Worm (Caenorhabditis elegans) whole organism, late embryonic: ENCODE measurements around the gene F35F10.7.

ENCODE experiments used
- F13H6.1 ChIP-seq: sonication (generic microtip); optimal IDR thresholded peaks from 2 replicates; lab custom pipeline; 2016; ENCODE audit warnings: missing genetic modification characterization, missing compliant biosample characterization
- K02D7.2 ChIP-seq: sonication (generic microtip); optimal IDR thresholded peaks from 2 replicates; lab custom pipeline; 2017; ENCODE audit warnings: mild to moderate bottlenecking, missing genetic modification characterization, missing compliant biosample characterization
- K09A11.1 ChIP-seq: sonication (generic microtip); optimal IDR thresholded peaks from 2 replicates; lab custom pipeline; 2017; ENCODE audit warnings: antibody characterized with exemption, mild to moderate bottlenecking, missing genetic modification characterization, missing compliant biosample characterization; ENCODE audit not compliant: insufficient read depth
- T23F11.4 ChIP-seq: fragments of 200-800 bp; sonication (Bioruptor generic); optimal IDR thresholded peaks from 2 replicates; lab custom pipeline; 2018; ENCODE audit warnings: mild to moderate bottlenecking, missing genetic modification characterization, missing compliant biosample characterization
- ahr-1 ChIP-seq: sonication (generic microtip); optimal IDR thresholded peaks from 2 replicates; lab custom pipeline; 2016; ENCODE audit warnings: missing genetic modification characterization, missing compliant biosample characterization
- ceh-14 ChIP-seq: sonication (generic microtip); optimal IDR thresholded peaks from 2 replicates; lab custom pipeline; 2016; ENCODE audit warnings: missing genotype, missing genetic modification characterization, missing compliant biosample characterization
- ceh-19 ChIP-seq: fragments of 200-800 bp; sonication (Bioruptor generic); optimal IDR thresholded peaks from 2 replicates; lab custom pipeline; 2018; ENCODE audit warnings: mild to moderate bottlenecking, missing genetic modification characterization, missing compliant biosample characterization
- ceh-2 ChIP-seq: sonication (generic microtip); optimal IDR thresholded peaks from 2 replicates; lab custom pipeline; 2016; ENCODE audit warnings: missing genotype, missing genetic modification characterization, missing compliant biosample characterization
- ceh-24 ChIP-seq: sonication (generic microtip); optimal IDR thresholded peaks from 2 replicates; lab custom pipeline; 2016; ENCODE audit warnings: mild to moderate bottlenecking, missing genetic modification characterization, missing compliant biosample characterization
- ceh-30 ChIP-seq: fragments of 150-350 bp; optimal IDR thresholded peaks from 2 replicates; lab custom pipeline; 2014; ENCODE audit warnings: missing biosample characterization, missing genetic modification characterization
- ceh-31 ChIP-seq: sonication (generic microtip); optimal IDR thresholded peaks from 2 replicates; lab custom pipeline; 2016; ENCODE audit warnings: missing genetic modification characterization, missing compliant biosample characterization
- dve-1 ChIP-seq: sonication (generic microtip); optimal IDR thresholded peaks from 2 replicates; lab custom pipeline; 2017; ENCODE audit warnings: antibody characterized with exemption, mild to moderate bottlenecking, missing genetic modification characterization, missing compliant biosample characterization
- elt-2 ChIP-seq: sonication (generic microtip); optimal IDR thresholded peaks from 2 replicates; lab custom pipeline; 2016; ENCODE audit warnings: missing genetic modification reagents, missing genetic modification characterization, missing compliant biosample characterization
- elt-4 ChIP-seq: sonication (generic microtip); optimal IDR thresholded peaks from 2 replicates; lab custom pipeline; 2016; ENCODE audit warnings: missing genetic modification characterization, missing compliant biosample characterization
- ets-4 ChIP-seq: sonication (generic microtip); optimal IDR thresholded peaks from 2 replicates; lab custom pipeline; 2016; ENCODE audit warnings: missing genetic modification characterization, missing compliant biosample characterization
- eyg-1 ChIP-seq: sonication (generic microtip); optimal IDR thresholded peaks from 2 replicates; lab custom pipeline; 2016; ENCODE audit warnings: missing genotype, missing genetic modification characterization, missing compliant biosample characterization
- gmeb-2 ChIP-seq: sonication (generic microtip); optimal IDR thresholded peaks from 2 replicates; lab custom pipeline; 2016; ENCODE audit warnings: missing genetic modification characterization, inconsistent platforms, missing compliant biosample characterization
- hlh-13 ChIP-seq: fragments of 200-800 bp; sonication (Bioruptor generic); optimal IDR thresholded peaks from 2 replicates; lab custom pipeline; 2018; ENCODE audit warnings: mild to moderate bottlenecking, missing genetic modification characterization, missing compliant biosample characterization
- hlh-15 ChIP-seq: sonication (generic microtip); optimal IDR thresholded peaks from 2 replicates; lab custom pipeline; 2016; ENCODE audit warnings: missing genetic modification characterization, missing compliant biosample characterization
- lim-6 ChIP-seq: sonication (generic microtip); optimal IDR thresholded peaks from 2 replicates; lab custom pipeline; 2016; ENCODE audit warnings: missing genetic modification characterization, missing compliant biosample characterization
- mec-3 ChIP-seq: sonication (generic microtip); optimal IDR thresholded peaks from 2 replicates; lab custom pipeline; 2016; ENCODE audit warnings: borderline replicate concordance, missing genetic modification characterization, missing compliant biosample characterization
- nfya-1 ChIP-seq: sonication (generic microtip); optimal IDR thresholded peaks from 2 replicates; lab custom pipeline; 2017; ENCODE audit warnings: missing genetic modification characterization, mild to moderate bottlenecking, missing compliant biosample characterization, antibody characterized with exemption, moderate library complexity
- nhr-11 ChIP-seq: fragments of 150-350 bp; optimal IDR thresholded peaks from 2 replicates; lab custom pipeline; 2014; ENCODE audit warnings: missing biosample characterization, missing genetic modification characterization
- npax-4 ChIP-seq: sonication (generic microtip); optimal IDR thresholded peaks from 2 replicates; lab custom pipeline; 2016; ENCODE audit warnings: missing genetic modification characterization, missing compliant biosample characterization
- odd-2 ChIP-seq: sonication (generic microtip); optimal IDR thresholded peaks from 2 replicates; lab custom pipeline; 2017; ENCODE audit warnings: antibody characterized with exemption, mild to moderate bottlenecking, missing genetic modification characterization, missing compliant biosample characterization
- pag-3 ChIP-seq: sonication (generic microtip); optimal IDR thresholded peaks from 2 replicates; lab custom pipeline; 2016; ENCODE audit warnings: missing compliant biosample characterization, missing genetic modification characterization, borderline replicate concordance
- pat-9 ChIP-seq: fragments of 200-800 bp; sonication (Bioruptor generic); optimal IDR thresholded peaks from 2 replicates; lab custom pipeline; 2018; ENCODE audit warnings: mild to moderate bottlenecking, missing genetic modification characterization, moderate library complexity, missing compliant biosample characterization
- pax-1 ChIP-seq: fragments of 150-350 bp; optimal IDR thresholded peaks from 2 replicates; lab custom pipeline; 2014; ENCODE audit warnings: missing biosample characterization, missing genetic modification characterization
- rnt-1 ChIP-seq: sonication (generic microtip); optimal IDR thresholded peaks from 2 replicates; lab custom pipeline; 2016; ENCODE audit warnings: missing genetic modification characterization, missing compliant biosample characterization
- syd-9 ChIP-seq: sonication (generic microtip); optimal IDR thresholded peaks from 2 replicates; lab custom pipeline; 2016; ENCODE audit warnings: mild to moderate bottlenecking, missing genetic modification characterization, moderate library complexity, missing compliant biosample characterization
- tbx-2 ChIP-seq: sonication (generic microtip); optimal IDR thresholded peaks from 2 replicates; lab custom pipeline; 2016; ENCODE audit warnings: missing genetic modification characterization, missing compliant biosample characterization
- unc-55 ChIP-seq: sonication (generic microtip); optimal IDR thresholded peaks from 2 replicates; lab custom pipeline; 2017; ENCODE audit warnings: missing biosample characterization, missing genetic modification reagents, missing genetic modification characterization
- zip-5 ChIP-seq: sonication (generic microtip); optimal IDR thresholded peaks from 2 replicates; lab custom pipeline; 2016; ENCODE audit warnings: missing genetic modification characterization, missing compliant biosample characterization
- ztf-16 ChIP-seq: sonication (generic microtip); optimal IDR thresholded peaks from 2 replicates; lab custom pipeline; 2017; ENCODE audit warnings: missing genetic modification characterization, missing compliant biosample characterization

The F35F10.7 gene

DNA sequence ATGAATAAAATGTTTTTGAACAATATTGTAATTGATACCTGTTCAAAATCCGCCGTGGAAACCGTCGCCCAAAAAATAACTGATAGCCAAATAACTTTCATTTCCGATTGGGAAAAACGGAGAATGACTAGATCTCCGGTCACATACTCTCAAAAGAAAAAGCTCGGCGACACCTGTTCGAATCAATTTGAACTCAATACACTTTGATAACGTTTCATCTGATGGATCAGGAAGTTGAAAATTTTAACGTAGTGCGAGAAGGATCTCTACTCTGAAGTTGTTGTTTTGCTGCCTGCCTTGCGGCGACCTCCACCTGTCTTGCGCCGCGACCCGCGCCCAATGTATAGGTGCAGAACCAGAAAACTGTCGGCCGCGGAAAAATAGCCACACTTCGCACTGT, 14.1 kb downstream of the F35F10.7 start, which contains the start of gene T28A11.20:
Gene T28A11.20, minus strand, starts transcription at position 101 of the 400 bp plus-strand sequence.
- TF ChIP-seq K02D7.2 (tag; lab: Kevin White, UChicago) (no peak), ceh-24 (no peak)

DNA sequence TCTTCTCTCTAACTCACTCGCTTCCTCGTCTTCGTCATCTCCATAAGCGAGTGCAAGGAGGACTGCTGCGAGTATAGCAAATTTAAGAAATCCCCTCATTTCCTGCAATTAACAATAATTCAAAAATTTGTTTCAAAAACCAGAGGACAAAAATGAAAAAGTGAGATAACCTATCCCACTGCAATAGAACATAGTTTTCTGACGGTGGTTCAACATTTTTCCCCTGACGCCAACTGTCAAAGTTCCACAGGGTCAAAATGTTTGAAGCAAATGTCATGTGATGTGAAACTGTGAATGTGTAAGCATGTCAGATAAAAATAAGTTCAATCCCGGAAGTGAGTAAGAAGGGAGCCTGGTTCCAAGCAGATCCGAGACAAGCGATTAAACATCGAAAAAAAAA, 17.8 kb downstream of the F35F10.7 start, which contains the start of gene T28A11.19:
Gene T28A11.19, minus strand, starts transcription at position 108 of the 400 bp plus-strand sequence.
- no peak for TF ChIP-seq hlh-15 (tag; lab: Kevin White, UChicago)
- TF ChIP-seq K09A11.1 (tag; lab: Kevin White, UChicago), result no peak
- TF ChIP-seq nfya-1 (tag; lab: Kevin White, UChicago), result no peak
- no peak for TF ChIP-seq tbx-2 (tag; lab: Kevin White, UChicago)
- TF ChIP-seq mec-3 (tag; lab: Kevin White, UChicago), result no peak
- TF ChIP-seq elt-2 (tag; lab: Kevin White, UChicago), result no peak
- no peak for TF ChIP-seq rnt-1 (tag; lab: Kevin White, UChicago)
- TF ChIP-seq gmeb-2 (tag; lab: Kevin White, UChicago), result no peak
- no peak for TF ChIP-seq pat-9 (tag; lab: Kevin White, UChicago)
- no peak for TF ChIP-seq ceh-2 (tag; lab: Kevin White, UChicago)
- TF ChIP-seq, all 69 proteins: peak for 0

DNA sequence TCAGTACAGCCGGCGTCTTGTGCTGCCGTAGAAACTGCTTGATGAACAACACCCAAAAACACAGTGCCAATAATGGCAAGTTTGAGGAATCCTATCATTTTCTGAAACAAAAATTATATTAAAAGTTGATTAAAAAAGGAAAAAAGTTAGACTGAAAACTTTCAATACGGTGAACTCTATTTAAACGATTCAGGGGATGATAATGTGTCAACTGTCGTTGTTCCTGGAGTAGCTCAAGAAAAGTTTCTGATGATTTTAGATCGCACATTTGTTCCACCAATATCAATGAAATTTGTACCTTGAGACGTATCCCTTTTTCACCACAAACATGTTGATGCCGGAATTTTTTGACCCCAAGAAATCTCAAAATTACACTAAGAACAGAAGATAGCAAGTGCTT, 19.3 kb downstream of the F35F10.7 start, which contains the start of gene T28A11.18:
Gene T28A11.18, minus strand, starts transcription at position 101 of the 400 bp plus-strand sequence.
- TF ChIP-seq nfya-1 (tag; lab: Kevin White, UChicago), result no peak
- no peak for TF ChIP-seq tbx-2 (tag; lab: Kevin White, UChicago)
- TF ChIP-seq pag-3 (tag; lab: Kevin White, UChicago), result no peak
- TF ChIP-seq ceh-14, result no peak
- no peak for TF ChIP-seq dve-1 (tag; lab: Kevin White, UChicago)

DNA sequence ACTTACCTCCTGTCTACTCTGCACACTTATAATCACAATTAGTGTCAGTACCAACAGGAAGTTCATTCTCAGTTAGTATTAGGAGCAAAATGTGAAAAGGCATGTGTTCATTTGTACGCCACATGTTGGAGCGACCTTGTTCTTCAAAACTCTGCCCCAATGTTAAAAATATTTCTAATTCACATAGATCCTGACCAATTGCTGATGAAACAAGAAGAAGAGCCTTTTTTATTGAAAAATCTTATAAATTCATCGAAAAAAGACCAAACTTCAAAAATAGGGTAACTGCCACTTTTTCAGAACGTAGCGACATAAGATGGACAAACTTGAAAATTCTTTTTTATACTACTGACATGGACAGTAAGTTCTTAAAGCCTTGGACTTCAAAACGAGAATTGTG, 21.0 kb downstream of the F35F10.7 start, which contains the start of gene T28A11.17:
Gene T28A11.17, minus strand, starts transcription at position 101 of the 400 bp plus-strand sequence.
- TF ChIP-seq K02D7.2 (tag; lab: Kevin White, UChicago) (no peak), ceh-24 (no peak)

- TF ChIP-seq ceh-19 (GFP tag; lab: Kevin White, UChicago) (no peak), eyg-1 (tag; lab: Kevin White, UChicago) (no peak), syd-9 (tag; lab: Kevin White, UChicago) (no peak), hlh-13 (GFP tag; lab: Kevin White, UChicago) (no peak), ceh-31 (tag; lab: Kevin White, UChicago) (no peak), ztf-16 (tag; lab: Kevin White, UChicago) (no peak), npax-4 (no peak), odd-2 (no peak), ets-4 (tag; lab: Kevin White, UChicago) (no peak), pag-3 (tag; lab: Kevin White, UChicago) (no peak), elt-4 (no peak), ceh-2 (tag; lab: Kevin White, UChicago) (no peak), lim-6 (tag; lab: Kevin White, UChicago) (no peak)
These were observed 27.2 kb downstream of the F35F10.7 start, which contains the start of gene srbc-5 for ce11 chrV:3260075-3260474. srbc-5 (plus strand) TSS chrV:3260375.

DNA sequence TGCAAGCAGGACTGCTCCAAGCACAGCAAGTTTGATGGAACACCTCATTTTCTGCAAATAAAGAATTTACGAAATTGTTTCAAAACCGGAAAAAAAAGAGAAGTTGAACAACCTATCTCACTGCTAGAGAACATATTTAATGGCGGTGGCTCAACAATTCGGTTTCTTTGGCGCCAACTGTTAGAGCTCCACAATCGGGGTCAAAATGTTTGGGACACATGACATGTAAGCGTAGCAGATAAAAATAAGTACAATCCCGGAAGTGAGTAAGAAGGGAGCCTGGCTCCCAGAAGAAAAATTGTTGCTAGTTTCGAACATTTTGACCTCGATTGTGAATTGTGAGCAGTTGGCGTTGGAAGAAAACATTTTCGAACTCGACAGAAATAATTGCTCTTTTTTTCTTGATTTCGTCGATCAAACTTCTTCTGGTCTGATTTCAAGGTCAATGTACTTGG, 28.0 kb downstream of the F35F10.7 start, which contains the start of gene T28A11.16:
Gene T28A11.16, minus strand, starts transcription at position 51 of the 455 bp plus-strand sequence.
- TF ChIP-seq pax-1 (no peak), npax-4 (no peak), zip-5 (tag; lab: Kevin White, UChicago) (no peak), ahr-1 (no peak), unc-55 (no peak), eyg-1 (tag; lab: Kevin White, UChicago) (no peak), hlh-15 (tag; lab: Kevin White, UChicago) (no peak), T23F11.4 (GFP tag; lab: Kevin White, UChicago) (no peak), ets-4 (tag; lab: Kevin White, UChicago) (no peak), lim-6 (tag; lab: Kevin White, UChicago) (no peak), nhr-11 (tag; lab: Kevin White, UChicago) (no peak), ceh-30 (tag; lab: Kevin White, UChicago) (no peak), F13H6.1 (no peak)
